Worm (Caenorhabditis elegans) whole organism, young adult: ENCODE results near the gene C01G10.1.

ENCODE experiments used
- B0019.2 ChIP-seq: fragments of 200-800 bp; sonication (Bioruptor generic); conservative IDR thresholded peaks from 2 replicates; pipeline ENCODE4 v1.3.6; 2022; ENCODE audit warnings: missing genetic modification reagents, missing genetic modification characterization, missing compliant biosample characterization
- F33H1.4 ChIP-seq: fragments of 200-800 bp; sonication (Bioruptor generic); IDR thresholded peaks from 2 replicates; pipeline ENCODE4 v1.3.6; 2022; ENCODE audit warnings: missing genetic modification reagents, missing genetic modification characterization, missing compliant biosample characterization
- F52B5.7 ChIP-seq: sonication (generic microtip); optimal IDR thresholded peaks from 2 replicates; lab custom pipeline; 2016; ENCODE audit warnings: mild to moderate bottlenecking, missing genetic modification characterization, missing compliant biosample characterization
- F57C9.4 ChIP-seq: sonication (generic microtip); optimal IDR thresholded peaks from 2 replicates; lab custom pipeline; 2017; ENCODE audit warnings: mild to moderate bottlenecking, missing genetic modification characterization, missing compliant biosample characterization
- Y53F4B.3 ChIP-seq: fragments of 200-800 bp; sonication (Bioruptor generic); IDR thresholded peaks from 2 replicates; pipeline ENCODE4 v1.3.6; 2022; ENCODE audit warnings: missing genetic modification reagents, missing genetic modification characterization, missing compliant biosample characterization
- Y53G8AR.9 ChIP-seq: fragments of 200-800 bp; sonication (Bioruptor generic); conservative IDR thresholded peaks from 2 replicates; pipeline ENCODE4 v1.3.6; 2022; ENCODE audit warnings: missing genetic modification reagents, missing genetic modification characterization, missing compliant biosample characterization
- Y56A3A.18 ChIP-seq: fragments of 200-800 bp; sonication (Bioruptor generic); IDR thresholded peaks from 2 replicates; pipeline ENCODE4 v1.3.6; 2022; ENCODE audit warnings: missing genetic modification reagents, missing genetic modification characterization, missing compliant biosample characterization
- ZK185.1 ChIP-seq: sonication (generic microtip); optimal IDR thresholded peaks from 2 replicates; lab custom pipeline; 2016; ENCODE audit warnings: mild to moderate bottlenecking, missing genetic modification characterization, missing compliant biosample characterization; ENCODE audit not compliant: poor library complexity, severe bottlenecking
- ama-1 ChIP-seq, 3 experiments: fragments of 150-350 bp in 1 of 3; sonication (generic microtip) in 2 of 3; optimal IDR thresholded peaks; 2 replicates each; lab custom pipeline; 2014 to 2018; ENCODE audit warnings: missing biosample characterization in 2 of 3, missing genetic modification characterization in 2 of 3, missing genetic modification reagents in 2 of 3
- atf-7 ChIP-seq: sonication (generic microtip); optimal IDR thresholded peaks from 2 replicates; lab custom pipeline; 2017; ENCODE audit warnings: mild to moderate bottlenecking, missing genetic modification characterization, missing compliant biosample characterization
- attf-3 ChIP-seq: fragments of 200-800 bp; sonication (Bioruptor generic); conservative IDR thresholded peaks from 2 replicates; pipeline ENCODE4 v1.3.6; 2022; ENCODE audit warnings: missing genetic modification reagents, missing genetic modification characterization, missing compliant biosample characterization
- bed-2 ChIP-seq: fragments of 200-800 bp; sonication (Bioruptor generic); IDR thresholded peaks from 2 replicates; pipeline ENCODE4 v1.3.6; 2022; ENCODE audit warnings: missing genetic modification reagents, missing genetic modification characterization, missing compliant biosample characterization
- cebp-1 ChIP-seq, 2 experiments: fragments of 200-800 bp in 1 of 2; sonication (Bioruptor generic) in 1 of 2; sonication (generic microtip) in 1 of 2; IDR thresholded peaks in 1 of 2; optimal IDR thresholded peaks in 1 of 2; 2 replicates each; pipeline versions ENCODE4 v1.3.6 to Lab custom; 2017 to 2022; ENCODE audit warnings: missing compliant biosample characterization in 2 of 2, missing genetic modification characterization in 2 of 2, mild to moderate bottlenecking in 1 of 2, missing genetic modification reagents in 1 of 2, moderate library complexity in 1 of 2
- cebp-2 ChIP-seq: fragments of 200-800 bp; sonication (Bioruptor generic); IDR thresholded peaks from 2 replicates; pipeline ENCODE4 v1.3.6; 2022; ENCODE audit warnings: missing genetic modification characterization, missing compliant biosample characterization
- ceh-40 ChIP-seq: fragments of 200-800 bp; sonication (Bioruptor generic); IDR thresholded peaks from 2 replicates; pipeline ENCODE4 v1.3.6; 2022; ENCODE audit warnings: missing genetic modification characterization, missing compliant biosample characterization
- egl-18 ChIP-seq: fragments of 200-800 bp; sonication (Bioruptor generic); IDR thresholded peaks from 2 replicates; pipeline ENCODE4 v1.3.6; 2022; ENCODE audit warnings: missing genetic modification reagents, missing genetic modification characterization, missing compliant biosample characterization
- ets-4 ChIP-seq: fragments of 200-800 bp; sonication (Bioruptor generic); optimal IDR thresholded peaks from 2 replicates; lab custom pipeline; 2018; ENCODE audit warnings: mild to moderate bottlenecking, missing genetic modification characterization, missing compliant biosample characterization
- fkh-3 ChIP-seq: sonication (generic microtip); optimal IDR thresholded peaks from 2 replicates; lab custom pipeline; 2016; ENCODE audit warnings: mild to moderate bottlenecking, missing genetic modification characterization, missing compliant biosample characterization
- hlh-12 ChIP-seq: sonication (generic microtip); optimal IDR thresholded peaks from 2 replicates; lab custom pipeline; 2016; ENCODE audit warnings: missing genetic modification characterization, missing compliant biosample characterization
- hlh-26 ChIP-seq: fragments of 200-800 bp; sonication (Bioruptor generic); conservative IDR thresholded peaks from 2 replicates; pipeline ENCODE4 v1.3.6; 2022; ENCODE audit warnings: missing genetic modification reagents, missing genetic modification characterization, missing compliant biosample characterization
- lag-1 ChIP-seq: fragments of 200-800 bp; sonication (Bioruptor generic); IDR thresholded peaks from 2 replicates; pipeline ENCODE4 v1.3.6; 2022; ENCODE audit warnings: missing genetic modification reagents, missing genetic modification characterization, missing compliant biosample characterization
- let-526 ChIP-seq: fragments of 200-800 bp; sonication (Bioruptor generic); IDR thresholded peaks from 2 replicates; pipeline ENCODE4 v1.3.6; 2022; ENCODE audit warnings: missing genetic modification reagents, missing genetic modification characterization, missing compliant biosample characterization
- lsl-1 ChIP-seq: fragments of 200-800 bp; sonication (Bioruptor generic); optimal IDR thresholded peaks from 2 replicates; lab custom pipeline; 2018; ENCODE audit warnings: mild to moderate bottlenecking, missing genetic modification characterization, moderate library complexity, missing compliant biosample characterization
- madf-3 ChIP-seq: fragments of 200-800 bp; sonication (Bioruptor generic); IDR thresholded peaks from 2 replicates; pipeline ENCODE4 v1.3.6; 2022; ENCODE audit warnings: missing genetic modification reagents, missing genetic modification characterization, missing compliant biosample characterization
- mel-28 ChIP-seq: sonication (generic microtip); optimal IDR thresholded peaks from 2 replicates; lab custom pipeline; 2016; ENCODE audit warnings: borderline replicate concordance, mild to moderate bottlenecking, missing genetic modification characterization, missing compliant biosample characterization
- mes-4 ChIP-seq: sonication (generic microtip); optimal IDR thresholded peaks from 2 replicates; lab custom pipeline; 2016; ENCODE audit warnings: missing genotype, missing genetic modification characterization, missing compliant biosample characterization
- nfya-1 ChIP-seq: sonication (generic microtip); optimal IDR thresholded peaks from 2 replicates; lab custom pipeline; 2017; ENCODE audit warnings: antibody characterized with exemption, missing compliant biosample characterization, missing genetic modification characterization, borderline replicate concordance; ENCODE audit not compliant: insufficient read depth
- nhr-120 ChIP-seq: fragments of 200-800 bp; sonication (Bioruptor generic); IDR thresholded peaks from 2 replicates; pipeline ENCODE4 v1.3.6; 2022; ENCODE audit warnings: missing genetic modification characterization, missing compliant biosample characterization
- nhr-179 ChIP-seq: sonication (generic microtip); optimal IDR thresholded peaks from 2 replicates; lab custom pipeline; 2016; ENCODE audit warnings: mild to moderate bottlenecking, missing genetic modification characterization, missing compliant biosample characterization
- rec-8 ChIP-seq, 2 experiments: sonication (generic microtip); optimal IDR thresholded peaks; 2 replicates each; lab custom pipeline; 2016; ENCODE audit warnings: mild to moderate bottlenecking in 2 of 2, missing genetic modification characterization in 2 of 2, missing genetic modification reagents in 2 of 2, missing genotype in 2 of 2, missing biosample characterization in 1 of 2, missing compliant biosample characterization in 1 of 2, moderate library complexity in 1 of 2
- snpc-1.3 ChIP-seq: sonication (generic microtip); optimal IDR thresholded peaks from 2 replicates; lab custom pipeline; 2017; ENCODE audit warnings: missing genetic modification characterization, mild to moderate bottlenecking, missing compliant biosample characterization, antibody characterized with exemption, moderate library complexity, missing genotype, missing genetic modification reagents; ENCODE audit not compliant: insufficient read depth
- tbx-9 ChIP-seq: sonication (generic microtip); optimal IDR thresholded peaks from 2 replicates; lab custom pipeline; 2016; ENCODE audit warnings: borderline replicate concordance, missing genetic modification characterization, inconsistent platforms, missing compliant biosample characterization
- tlf-1 ChIP-seq: fragments of 200-800 bp; sonication (Bioruptor generic); optimal IDR thresholded peaks from 2 replicates; lab custom pipeline; 2018; ENCODE audit warnings: mild to moderate bottlenecking, missing genetic modification characterization, missing compliant biosample characterization
- ztf-18 ChIP-seq: sonication (generic microtip); optimal IDR thresholded peaks from 2 replicates; lab custom pipeline; 2016; ENCODE audit warnings: missing genotype, mild to moderate bottlenecking, missing genetic modification characterization, missing compliant biosample characterization
- ztf-25 ChIP-seq: fragments of 200-800 bp; sonication (Bioruptor generic); IDR thresholded peaks from 2 replicates; pipeline ENCODE4 v1.3.6; 2022; ENCODE audit warnings: missing genetic modification reagents, missing genetic modification characterization, missing compliant biosample characterization
- ztf-6 ChIP-seq: fragments of 200-800 bp; sonication (Bioruptor generic); IDR thresholded peaks from 2 replicates; pipeline ENCODE4 v1.3.6; 2022; ENCODE audit warnings: missing genetic modification reagents, missing genetic modification characterization, missing compliant biosample characterization

C01G10.1 gene

DNA sequence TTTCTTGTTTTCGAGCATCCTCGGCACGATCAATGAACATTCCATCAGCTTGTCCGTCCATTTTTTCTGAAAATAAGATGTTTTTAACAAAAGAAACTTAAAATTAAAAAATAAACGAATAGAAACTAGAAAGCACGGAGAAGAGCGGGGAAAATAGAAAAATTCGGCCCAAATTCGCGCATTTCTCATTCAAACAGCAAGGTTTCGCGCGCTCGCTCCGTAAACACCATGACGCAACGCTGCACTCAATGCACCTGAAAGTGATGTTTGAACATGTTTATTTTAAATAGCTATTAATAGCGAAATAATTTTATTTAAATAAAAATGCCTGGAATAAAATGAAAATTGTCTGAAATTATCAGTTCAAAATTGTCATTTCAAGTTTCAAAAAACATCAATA lies 40.0 kb upstream of the C01G10.1 start, which contains the start of the genes mcm-3 and C25D7.15 (continued):
- TF ChIP-seq ama-1 (optimal IDR thresholded peaks at IDR 0.05; lab: Kevin White, UChicago): no peak
- no peak for TF ChIP-seq ama-1 (GFP tag; optimal IDR thresholded peaks at IDR 0.05; lab: Kevin White, UChicago)
- no peak for TF ChIP-seq mes-4 (tag; lab: Kevin White, UChicago)
- no peak for TF ChIP-seq lag-1
- no peak for TF ChIP-seq atf-7 (tag; lab: Kevin White, UChicago)
- no peak for TF ChIP-seq ztf-6
- 0 out of 2 replicates have a peak, but pooled peaks have one; percentile 42 for TF ChIP-seq attf-3 (GFP tag; lab: Robert Waterston, UW)
- no peak for TF ChIP-seq ceh-40 (GFP tag; lab: Robert Waterston, UW)
- no peak for TF ChIP-seq Y53G8AR.9
- no peak for TF ChIP-seq F57C9.4 (tag; lab: Kevin White, UChicago)
- TF ChIP-seq ets-4 (GFP tag; lab: Kevin White, UChicago): no peak
- no peak for TF ChIP-seq fkh-3
- TF ChIP-seq Y56A3A.18 (GFP tag; lab: Robert Waterston, UW): no peak
- TF ChIP-seq B0019.2: peak; percentile 84
- TF ChIP-seq F52B5.7 (tag; lab: Kevin White, UChicago): no peak
- peak; percentile 27 for TF ChIP-seq snpc-1.3 (tag; lab: Kevin White, UChicago)
- TF ChIP-seq madf-3 (GFP tag; lab: Robert Waterston, UW): peak; percentile 78; the same call in 1 of the 2 replicates
- TF ChIP-seq F33H1.4 (GFP tag; lab: Robert Waterston, UW): peak; percentile 75
- TF ChIP-seq ztf-25 (GFP tag; lab: Robert Waterston, UW): no peak
- TF ChIP-seq mel-28 (tag; lab: Kevin White, UChicago): no peak
- TF ChIP-seq nhr-179 (tag; lab: Kevin White, UChicago): no peak
- peak; percentile 7 for TF ChIP-seq ztf-18 (tag; lab: Kevin White, UChicago)
- no peak for TF ChIP-seq cebp-1 (GFP tag; IDR thresholded peaks at IDR 0.05; lab: Robert Waterston, UW)
- TF ChIP-seq cebp-1 (tag; optimal IDR thresholded peaks at IDR 0.05; lab: Kevin White, UChicago): peak; percentile 6
- TF ChIP-seq egl-18 (GFP tag; lab: Robert Waterston, UW): no peak
- no peak for TF ChIP-seq let-526
- TF ChIP-seq tlf-1 (GFP tag; lab: Kevin White, UChicago): peak; percentile 68
- TF ChIP-seq nhr-120: no peak
- no peak for TF ChIP-seq tbx-9 (tag; lab: Kevin White, UChicago)
- TF ChIP-seq nfya-1 (tag; lab: Kevin White, UChicago): no peak
- TF ChIP-seq Y53F4B.3 (GFP tag; lab: Robert Waterston, UW): no peak
- no peak for TF ChIP-seq ZK185.1 (tag; lab: Kevin White, UChicago)
- TF ChIP-seq bed-2: no peak
- TF ChIP-seq rec-8 (tag; optimal IDR thresholded peaks at IDR 0.05; lab: Kevin White, UChicago): no peak
- no peak for TF ChIP-seq hlh-12 (tag; lab: Kevin White, UChicago)
- TF ChIP-seq, all 124 proteins: peak for 32

- peak; percentile 55; the same call in 1 of the 2 replicates for TF ChIP-seq F33H1.4 (GFP tag; lab: Robert Waterston, UW)
- TF ChIP-seq cebp-2 (GFP tag; lab: Robert Waterston, UW): no peak
- TF ChIP-seq hlh-26 (GFP tag; lab: Robert Waterston, UW): no peak
- TF ChIP-seq lsl-1: peak; percentile 77
These were observed 39.0 kb upstream of the C01G10.1 start for ce11 chrV:15060595-15060994.
